Worm (Caenorhabditis elegans) whole organism, L4 larva: ENCODE results near the gene ZC250.5.
A peak's percentile ranks its signal among the peaks of the same experiment; 100 is the strongest.

Source experiments
- R02D3.7 ChIP-seq: fragments of 150-350 bp; sonication (generic microtip); optimal IDR thresholded peaks from 3 replicates; lab custom pipeline; 2014; ENCODE audit warnings: missing biosample characterization, missing genetic modification characterization
- T26A8.4 ChIP-seq: fragments of 200-800 bp; sonication (Bioruptor generic); IDR thresholded peaks from 2 replicates; pipeline ENCODE4 v1.3.6; 2022; ENCODE audit warnings: missing genetic modification characterization, missing compliant biosample characterization
- nhr-10 ChIP-seq: fragments of 150-350 bp; optimal IDR thresholded peaks from 2 replicates; lab custom pipeline; 2014; ENCODE audit warnings: missing biosample characterization, missing genetic modification characterization
- nhr-111 ChIP-seq: fragments of 200-800 bp; sonication (Bioruptor generic); optimal IDR thresholded peaks from 2 replicates; lab custom pipeline; 2018; ENCODE audit warnings: mild to moderate bottlenecking, missing genetic modification characterization, missing compliant biosample characterization
- nhr-41 ChIP-seq: fragments of 200-800 bp; sonication (Bioruptor generic); IDR thresholded peaks from 2 replicates; pipeline ENCODE4 v1.3.6; 2022; ENCODE audit warnings: missing genetic modification reagents, missing genetic modification characterization, missing compliant biosample characterization
- nhr-48 ChIP-seq: sonication (generic microtip); optimal IDR thresholded peaks from 2 replicates; lab custom pipeline; 2016; ENCODE audit warnings: mild to moderate bottlenecking, missing genetic modification characterization, missing compliant biosample characterization
- unc-130 ChIP-seq: sonication (generic microtip); optimal IDR thresholded peaks from 2 replicates; lab custom pipeline; 2016; ENCODE audit warnings: missing genetic modification reagents, missing genetic modification characterization, missing compliant biosample characterization

DNA sequence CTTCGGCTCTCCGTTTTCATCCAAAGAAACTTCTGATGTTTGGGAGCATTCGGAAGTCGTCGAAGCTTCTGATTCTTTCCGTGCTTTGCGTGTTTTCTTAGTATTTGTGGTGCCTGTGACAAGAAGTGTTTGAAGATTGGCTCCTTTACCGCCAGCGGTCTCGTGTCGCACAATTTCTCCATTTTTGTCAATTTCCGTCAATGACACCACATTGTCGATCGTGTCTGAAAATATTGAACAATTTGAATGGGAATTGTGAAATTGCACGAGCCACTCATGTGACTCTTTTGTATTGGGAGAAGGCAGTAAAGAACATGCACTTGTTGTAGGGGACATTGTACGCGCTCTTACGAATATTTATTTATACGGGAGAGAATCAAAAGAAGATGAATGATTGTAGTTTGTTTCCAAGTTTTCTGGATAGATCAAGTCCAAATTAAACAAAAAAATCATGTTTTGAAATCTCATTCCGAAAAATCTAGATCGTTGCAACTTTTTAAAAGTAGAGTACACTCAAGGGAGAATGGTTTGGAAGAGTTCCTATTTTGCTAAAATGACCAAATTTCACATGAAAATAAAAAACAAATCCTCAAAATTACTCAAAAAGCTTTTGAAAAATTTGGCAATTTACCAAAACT is 37.1 kb downstream of the ZC250.5 start:
- no peak for TF ChIP-seq unc-130 (GFP tag; lab: Kevin White, UChicago)
- TF ChIP-seq nhr-48 (tag; lab: Kevin White, UChicago) = peak; percentile 19
- no peak for TF ChIP-seq nhr-111 (GFP tag; lab: Kevin White, UChicago)
- no peak for TF ChIP-seq nhr-41 (GFP tag; lab: Robert Waterston, UW)
- no peak for TF ChIP-seq R02D3.7 (tag; lab: Kevin White, UChicago)
- TF ChIP-seq nhr-10 = no peak
- no peak; the same call in 1 of the 2 replicates for TF ChIP-seq T26A8.4 (GFP tag; lab: Robert Waterston, UW)
